Fruit fly (Drosophila melanogaster) whole organism, embryonic: ENCODE data around the gene Idh3b.

Experiments
- Atf-2 ChIP-seq: fragments of 200-800 bp; sonication (Bioruptor generic); optimal IDR thresholded peaks from 2 replicates; lab custom pipeline; 2016; ENCODE audit warnings: missing biosample characterization, missing genetic modification characterization
- Atf6 ChIP-seq: fragments of 200-800 bp; sonication (Bioruptor generic); IDR thresholded peaks from 2 replicates; pipeline ENCODE4 v1.3.6; 2022; ENCODE audit warnings: missing biosample characterization, missing genetic modification characterization
- CG1233 ChIP-seq: fragments of 200-800 bp; sonication (Bioruptor generic); optimal IDR thresholded peaks from 4 replicates; lab custom pipeline; 2018; ENCODE audit warnings: missing biosample characterization, mild to moderate bottlenecking, missing genetic modification characterization
- CG14860 ChIP-seq: fragments of 200-800 bp; sonication (Bioruptor generic); IDR thresholded peaks from 3 replicates; pipeline ENCODE4 v1.3.6; 2022; ENCODE audit warnings: missing biosample characterization, missing genetic modification characterization; ENCODE audit not compliant: partially characterized antibody
- CG15601 ChIP-seq: fragments of 200-800 bp; sonication (Bioruptor generic); optimal IDR thresholded peaks from 3 replicates; lab custom pipeline; 2019; ENCODE audit warnings: missing biosample characterization, mild to moderate bottlenecking, missing genetic modification characterization, moderate library complexity
- CG1603 ChIP-seq: fragments of 200-800 bp; sonication (Bioruptor generic); optimal IDR thresholded peaks from 2 replicates; lab custom pipeline; 2019; ENCODE audit warnings: missing biosample characterization, mild to moderate bottlenecking, missing genetic modification characterization, moderate library complexity
- CG1647 ChIP-seq: fragments of 200-800 bp; sonication (Bioruptor generic); optimal IDR thresholded peaks from 3 replicates; lab custom pipeline; 2016; ENCODE audit warnings: missing biosample characterization, missing genetic modification characterization
- CG18599 ChIP-seq: fragments of 200-800 bp; sonication (Bioruptor generic); optimal IDR thresholded peaks from 3 replicates; lab custom pipeline; 2017; ENCODE audit warnings: missing biosample characterization, missing genetic modification characterization, mild to moderate bottlenecking, moderate library complexity, missing genetic modification reagents
- CG3163 ChIP-seq: fragments of 200-800 bp; sonication (Bioruptor generic); optimal IDR thresholded peaks from 3 replicates; lab custom pipeline; 2016; ENCODE audit warnings: missing biosample characterization, missing genetic modification characterization
- CG34224 ChIP-seq: fragments of 200-800 bp; sonication (Bioruptor generic); IDR thresholded peaks from 3 replicates; pipeline ENCODE4 v1.3.6; 2022; ENCODE audit warnings: missing biosample characterization, missing genetic modification characterization; ENCODE audit not compliant: partially characterized antibody
- CG5180 ChIP-seq: fragments of 200-800 bp; sonication (Bioruptor generic); optimal IDR thresholded peaks from 3 replicates; lab custom pipeline; 2017; ENCODE audit warnings: missing biosample characterization, missing genetic modification characterization, mild to moderate bottlenecking, moderate library complexity, missing genetic modification reagents
- CG6254 ChIP-seq: fragments of 200-800 bp; sonication (Bioruptor generic); optimal IDR thresholded peaks from 3 replicates; lab custom pipeline; 2017; ENCODE audit warnings: mild to moderate bottlenecking, missing biosample characterization, missing genetic modification reagents, missing genetic modification characterization
- CG6654 ChIP-seq: fragments of 200-800 bp; sonication (Bioruptor generic); optimal IDR thresholded peaks from 2 replicates; lab custom pipeline; 2017; ENCODE audit warnings: missing biosample characterization, mild to moderate bottlenecking, missing genetic modification characterization
- CG7786 ChIP-seq: fragments of 200-800 bp; sonication (Bioruptor generic); optimal IDR thresholded peaks from 2 replicates; lab custom pipeline; 2016; ENCODE audit warnings: missing biosample characterization, missing genetic modification characterization
- Chrac-16 ChIP-seq: fragments of 200-800 bp; sonication (Bioruptor generic); optimal IDR thresholded peaks from 3 replicates; lab custom pipeline; 2016; ENCODE audit warnings: missing biosample characterization, missing genetic modification characterization
- CkIIα-i1 ChIP-seq: fragments of 200-800 bp; sonication (Bioruptor generic); IDR thresholded peaks from 2 replicates; pipeline ENCODE4 v1.3.6; 2022; ENCODE audit warnings: missing biosample characterization, missing genetic modification characterization
- Dad ChIP-seq: fragments of 200-800 bp; sonication (Bioruptor generic); optimal IDR thresholded peaks from 3 replicates; lab custom pipeline; 2016; ENCODE audit warnings: missing biosample characterization, missing genetic modification characterization
- Dfd ChIP-seq, 2 experiments: fragments of >200 bp; optimal IDR thresholded peaks; 2 replicates each; lab custom pipeline; 2017; ENCODE audit warnings: missing biosample characterization in 2 of 2, missing genetic modification characterization in 2 of 2
- Eip74EF ChIP-seq, 2 experiments: fragments of 200-800 bp in 1 of 2; fragments of >200 bp in 1 of 2; sonication (Bioruptor generic) in 1 of 2; optimal IDR thresholded peaks; 2 replicates each; lab custom pipeline; 2017 to 2019; ENCODE audit warnings: missing biosample characterization in 2 of 2, missing genetic modification characterization in 2 of 2, mild to moderate bottlenecking in 1 of 2, moderate library complexity in 1 of 2
- Elba2 ChIP-seq: fragments of 200-800 bp; sonication (Bioruptor generic); optimal IDR thresholded peaks from 3 replicates; lab custom pipeline; 2016; ENCODE audit warnings: missing biosample characterization, missing genetic modification characterization
- Ets97D ChIP-seq: fragments of 200-800 bp; sonication (Bioruptor generic); optimal IDR thresholded peaks from 3 replicates; lab custom pipeline; 2016; ENCODE audit warnings: missing biosample characterization, missing genetic modification characterization
- HmgZ ChIP-seq: fragments of 200-800 bp; sonication (Bioruptor generic); optimal IDR thresholded peaks from 2 replicates; lab custom pipeline; 2018; ENCODE audit warnings: missing biosample characterization, mild to moderate bottlenecking, missing genetic modification characterization
- Lhr ChIP-seq: fragments of 200-800 bp; sonication (Bioruptor generic); optimal IDR thresholded peaks from 3 replicates; lab custom pipeline; 2017; ENCODE audit warnings: mild to moderate bottlenecking, missing biosample characterization, missing genetic modification reagents, missing genetic modification characterization
- NC2α ChIP-seq: fragments of 200-800 bp; sonication (Bioruptor generic); optimal IDR thresholded peaks from 2 replicates; lab custom pipeline; 2016; ENCODE audit warnings: missing biosample characterization, missing genetic modification characterization
- Nf-YA ChIP-seq: fragments of 200-800 bp; sonication (Bioruptor generic); IDR thresholded peaks from 2 replicates; pipeline ENCODE4 v1.3.6; 2022; ENCODE audit warnings: missing biosample characterization, missing genetic modification characterization
- Oaz ChIP-seq: fragments of 200-800 bp; sonication (Bioruptor generic); IDR thresholded peaks from 2 replicates; pipeline ENCODE4 v1.3.6; 2022; ENCODE audit warnings: missing biosample characterization, missing genetic modification characterization
- Opbp ChIP-seq: fragments of 200-800 bp; sonication (Bioruptor generic); IDR thresholded peaks from 3 replicates; pipeline ENCODE4 v1.3.6; 2022; ENCODE audit warnings: missing biosample characterization, missing genetic modification characterization; ENCODE audit not compliant: partially characterized antibody
- Pdp1 ChIP-seq, 2 experiments: fragments of 200-800 bp; sonication (Bioruptor generic); optimal IDR thresholded peaks; 3 replicates each; lab custom pipeline; 2016; ENCODE audit warnings: missing biosample characterization in 2 of 2, missing genetic modification characterization in 2 of 2, mild to moderate bottlenecking in 1 of 2, moderate library complexity in 1 of 2
- bigmax ChIP-seq: fragments of 200-800 bp; sonication (Bioruptor generic); optimal IDR thresholded peaks from 2 replicates; lab custom pipeline; 2018; ENCODE audit warnings: missing biosample characterization, mild to moderate bottlenecking, missing genetic modification characterization
- chn ChIP-seq: fragments of 200-800 bp; sonication (Bioruptor generic); optimal IDR thresholded peaks from 2 replicates; lab custom pipeline; 2016; ENCODE audit warnings: missing biosample characterization, missing genetic modification characterization
- ems ChIP-seq: fragments of 200-800 bp; sonication (Bioruptor generic); optimal IDR thresholded peaks from 3 replicates; lab custom pipeline; 2016; ENCODE audit warnings: missing biosample characterization, missing genetic modification characterization
- fd3F ChIP-seq: fragments of 200-800 bp; sonication (Bioruptor generic); optimal IDR thresholded peaks from 2 replicates; lab custom pipeline; 2018; ENCODE audit warnings: missing biosample characterization, mild to moderate bottlenecking, missing genetic modification characterization, moderate library complexity
- gfzf ChIP-seq: fragments of 200-800 bp; sonication (Bioruptor generic); optimal IDR thresholded peaks from 2 replicates; lab custom pipeline; 2016; ENCODE audit warnings: missing biosample characterization, mild to moderate bottlenecking, missing genetic modification characterization, moderate library complexity
- grau ChIP-seq: fragments of 200-800 bp; optimal IDR thresholded peaks from 3 replicates; lab custom pipeline; 2019; ENCODE audit warnings: missing biosample characterization, mild to moderate bottlenecking, missing genetic modification characterization, moderate library complexity
- jumu ChIP-seq: fragments of 200-800 bp; sonication (Bioruptor generic); optimal IDR thresholded peaks from 3 replicates; lab custom pipeline; 2016; ENCODE audit warnings: missing biosample characterization, missing genetic modification characterization
- klu ChIP-seq: fragments of 200-800 bp; sonication (Bioruptor generic); IDR thresholded peaks from 2 replicates; pipeline ENCODE4 v1.3.6; 2022; ENCODE audit warnings: missing biosample characterization, missing genetic modification characterization
- kni ChIP-seq: fragments of 200-800 bp; sonication (Bioruptor generic); optimal IDR thresholded peaks from 3 replicates; lab custom pipeline; 2017; ENCODE audit warnings: mild to moderate bottlenecking, missing biosample characterization, missing genetic modification reagents, missing genetic modification characterization
- lab ChIP-seq: fragments of 200-800 bp; sonication (Bioruptor generic); optimal IDR thresholded peaks from 3 replicates; lab custom pipeline; 2017; ENCODE audit warnings: missing biosample characterization, missing genetic modification characterization, mild to moderate bottlenecking, moderate library complexity, missing genetic modification reagents
- maf-S ChIP-seq: fragments of 200-800 bp; sonication (Bioruptor generic); optimal IDR thresholded peaks from 2 replicates; lab custom pipeline; 2016; ENCODE audit warnings: missing biosample characterization, missing genetic modification characterization
- nom ChIP-seq: fragments of 200-800 bp; sonication (Bioruptor generic); optimal IDR thresholded peaks from 2 replicates; lab custom pipeline; 2017; ENCODE audit warnings: missing biosample characterization, missing genetic modification characterization, mild to moderate bottlenecking, moderate library complexity, missing genetic modification reagents
- pum ChIP-seq: fragments of 200-800 bp; sonication (Bioruptor generic); optimal IDR thresholded peaks from 2 replicates; lab custom pipeline; 2016; ENCODE audit warnings: missing biosample characterization, missing genetic modification characterization
- pzg ChIP-seq: fragments of 200-800 bp; sonication (Bioruptor generic); optimal IDR thresholded peaks from 3 replicates; lab custom pipeline; 2018; ENCODE audit warnings: missing biosample characterization, mild to moderate bottlenecking, missing genetic modification characterization, moderate library complexity
- schlank ChIP-seq: fragments of 200-800 bp; sonication (Bioruptor generic); optimal IDR thresholded peaks from 2 replicates; lab custom pipeline; 2018; ENCODE audit warnings: missing biosample characterization, mild to moderate bottlenecking, missing genetic modification characterization
- sens ChIP-seq: fragments of 200-800 bp; sonication (Bioruptor generic); peaks from one replicate; lab custom pipeline; 2016; ENCODE audit warnings: missing biosample characterization, missing genetic modification characterization
- sna ChIP-seq: fragments of 200-800 bp; sonication (Bioruptor generic); IDR thresholded peaks from 2 replicates; pipeline ENCODE4 v1.3.6; 2022; ENCODE audit warnings: missing biosample characterization, missing genetic modification characterization; ENCODE audit not compliant: partially characterized antibody
- so ChIP-seq: fragments of 200-800 bp; sonication (Bioruptor generic); IDR thresholded peaks from 3 replicates; pipeline ENCODE4 v1.3.6; 2022; ENCODE audit warnings: missing biosample characterization, missing genetic modification characterization
- sob ChIP-seq: fragments of 200-800 bp; sonication (Bioruptor generic); IDR thresholded peaks from 2 replicates; pipeline ENCODE4 v1.3.6; 2022; ENCODE audit warnings: missing biosample characterization, missing genetic modification characterization
- tin ChIP-seq: fragments of 200-800 bp; sonication (Bioruptor generic); optimal IDR thresholded peaks from 3 replicates; lab custom pipeline; 2016; ENCODE audit warnings: missing biosample characterization, missing genetic modification characterization
- toy ChIP-seq: fragments of 200-800 bp; sonication (Bioruptor generic); IDR thresholded peaks from 2 replicates; pipeline ENCODE4 v1.3.6; 2022; ENCODE audit warnings: missing biosample characterization, missing genetic modification characterization

Gene Idh3b

DNA sequence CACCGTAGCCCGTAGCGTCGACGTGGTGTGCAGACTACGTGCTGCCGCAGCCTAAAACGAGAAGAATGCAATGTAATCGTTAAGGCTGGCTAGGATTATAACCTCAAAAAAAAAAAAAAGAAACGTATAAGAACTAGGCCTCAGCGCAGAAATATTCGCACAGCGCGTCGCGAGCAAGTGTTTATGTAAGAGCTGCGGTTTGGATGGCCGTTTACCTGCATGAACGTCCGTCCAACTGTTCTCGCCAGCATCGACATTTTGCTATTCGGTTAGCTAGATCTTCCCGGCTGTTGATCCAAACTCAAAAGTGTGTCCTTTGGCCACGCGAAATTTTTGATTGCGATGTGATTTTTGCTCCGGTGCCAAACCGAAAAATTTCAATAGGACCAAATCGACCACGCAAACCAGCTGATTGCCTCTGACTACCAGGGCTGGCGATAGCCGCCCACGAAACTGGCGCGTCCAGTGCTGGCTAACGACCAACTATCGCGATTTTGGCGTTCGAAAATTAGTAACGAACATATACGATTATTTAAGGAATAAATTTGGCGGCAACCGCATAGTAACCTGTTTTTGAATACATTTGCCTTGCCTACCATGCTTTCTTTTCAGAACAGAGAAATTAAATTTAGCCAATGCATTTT is at the start of gene Idh3b:
TSS of gene Idh3b (minus strand) at position 606 of the 644 bp plus-strand sequence.
- TF ChIP-seq toy = no peak
- TF ChIP-seq jumu (GFP tag; lab: Kevin White, UChicago) = peak; percentile 73
- no peak for TF ChIP-seq Eip74EF (GFP tag; optimal IDR thresholded peaks at IDR 0.05; lab: Kevin White, UChicago)
- TF ChIP-seq Lhr (GFP tag; lab: Kevin White, UChicago) = peak; percentile 38
- TF ChIP-seq kni (GFP tag; lab: Kevin White, UChicago) = peak; percentile 49
- TF ChIP-seq so (GFP tag; lab: Robert Waterston, UW) = no peak
- 0 out of 2 replicates have a peak, but pooled peaks have one; percentile 22 for TF ChIP-seq Nf-YA (GFP tag; lab: Robert Waterston, UW)
- TF ChIP-seq Ets97D = peak; percentile 89
- TF ChIP-seq CG5180 (GFP tag; lab: Kevin White, UChicago) = no peak
- TF ChIP-seq CG6254 = no peak
- TF ChIP-seq lab (GFP tag; lab: Kevin White, UChicago) = peak; percentile 78
- TF ChIP-seq pum = peak; percentile 70
- TF ChIP-seq NC2α (GFP tag; lab: Kevin White, UChicago) = peak; percentile 24
- TF ChIP-seq CG18599 (GFP tag; lab: Kevin White, UChicago) = no peak
- TF ChIP-seq klu (GFP tag; lab: Robert Waterston, UW) = peak; percentile 57
- peak; percentile 96 for TF ChIP-seq pzg (GFP tag; lab: Kevin White, UChicago)
- TF ChIP-seq maf-S (GFP tag; lab: Kevin White, UChicago) = peak; percentile 28
- TF ChIP-seq CG1603 (tag; lab: Kevin White, UChicago) = peak; percentile 91
- TF ChIP-seq Atf-2 = peak; percentile 12
- peak; percentile 59 for TF ChIP-seq CG1647 (GFP tag; lab: Kevin White, UChicago)
- peak; percentile 50 for TF ChIP-seq Dad
- peak; percentile 61 for TF ChIP-seq Elba2 (GFP tag; lab: Kevin White, UChicago)
- no peak for TF ChIP-seq CG1233 (GFP tag; lab: Kevin White, UChicago)
- TF ChIP-seq tin (GFP tag; lab: Kevin White, UChicago) = peak; percentile 65
- peak; percentile 75 for TF ChIP-seq CG14860
- peak; percentile 96 for TF ChIP-seq CG34224 (GFP tag; lab: Robert Waterston, UW)
- TF ChIP-seq CG15601 (tag; lab: Kevin White, UChicago) = peak; percentile 55
- TF ChIP-seq gfzf = peak; percentile 54
- TF ChIP-seq HmgZ (tag; lab: Kevin White, UChicago) = peak; percentile 90
- TF ChIP-seq bigmax (GFP tag; lab: Kevin White, UChicago) = peak; percentile 39
- TF ChIP-seq Chrac-16 (GFP tag; lab: Kevin White, UChicago) = peak; percentile 69
- peak; percentile 56 for TF ChIP-seq Atf6 (GFP tag; lab: Robert Waterston, UW)
- TF ChIP-seq Dfd (GFP tag; optimal IDR thresholded peaks at IDR 0.05; lab: Kevin White, UChicago) = no peak
- TF ChIP-seq schlank (tag; lab: Kevin White, UChicago) = peak; percentile 24
- TF ChIP-seq CkIIα-i1 = no peak
- TF ChIP-seq fd3F (GFP tag; lab: Kevin White, UChicago) = peak; percentile 26
- TF ChIP-seq Oaz (GFP tag; lab: Robert Waterston, UW) = no peak
- TF ChIP-seq sob (GFP tag; lab: Robert Waterston, UW) = peak; percentile 90
- peak; percentile 58 for TF ChIP-seq nom
- peak; percentile 75 to 97 for TF ChIP-seq Pdp1 (GFP tag; optimal IDR thresholded peaks at IDR 0.05; lab: Kevin White, UChicago)
- TF ChIP-seq sna (GFP tag; lab: Robert Waterston, UW) = peak; percentile 95
- TF ChIP-seq CG3163 (GFP tag; lab: Kevin White, UChicago) = peak; percentile 36
- TF ChIP-seq Opbp = peak; percentile 97
- peak; percentile 68 for TF ChIP-seq CG7786 (GFP tag; lab: Kevin White, UChicago)
- TF ChIP-seq ems (GFP tag; lab: Kevin White, UChicago) = peak; percentile 76
- TF ChIP-seq grau = no peak
- peak; percentile 93 for TF ChIP-seq sens (GFP tag; lab: Kevin White, UChicago)
- TF ChIP-seq CG6654 (GFP tag; lab: Kevin White, UChicago) = no peak
- peak; percentile 74 for TF ChIP-seq chn (GFP tag; lab: Kevin White, UChicago)
